Fruit fly (Drosophila melanogaster): ENCODE results near the gene cyst.

- no peak for TF ChIP-seq usp (GFP tag; optimal IDR thresholded peaks at IDR 0.05)
- TF ChIP-seq sage (GFP tag; optimal IDR thresholded peaks at IDR 0.05), result no peak
- TF ChIP-seq Hr78 (GFP tag; optimal IDR thresholded peaks at IDR 0.05), result no peak
- TF ChIP-seq h (GFP tag; optimal IDR thresholded peaks at IDR 0.05), result no peak
- TF ChIP-seq Myc (optimal IDR thresholded peaks at IDR 0.05), result no peak
Observed at dm6 chr2L:19455209-19455608, 53.4 kb downstream of the cyst start.

All from whole organism, wandering third instar larva.